Worm (Caenorhabditis elegans) whole organism, mixed stage, embryonic: ENCODE data around the gene unc-53.

Experiments
- blmp-1 ChIP-seq: fragments of 150-350 bp; optimal IDR thresholded peaks from 2 replicates; lab custom pipeline; 2014; ENCODE audit warnings: missing biosample characterization, missing genetic modification characterization
- elt-3 ChIP-seq: fragments of 150-350 bp; optimal IDR thresholded peaks from 2 replicates; lab custom pipeline; 2014; ENCODE audit warnings: missing biosample characterization, missing genetic modification characterization
- sem-2 ChIP-seq: fragments of 200-800 bp; sonication (Bioruptor generic); optimal IDR thresholded peaks from 2 replicates; lab custom pipeline; 2018; ENCODE audit warnings: mild to moderate bottlenecking, missing genetic modification characterization, missing compliant biosample characterization
- ztf-11 ChIP-seq: fragments of 150-350 bp; optimal IDR thresholded peaks from 2 replicates; lab custom pipeline; 2014; ENCODE audit warnings: missing biosample characterization, missing genetic modification characterization

DNA sequence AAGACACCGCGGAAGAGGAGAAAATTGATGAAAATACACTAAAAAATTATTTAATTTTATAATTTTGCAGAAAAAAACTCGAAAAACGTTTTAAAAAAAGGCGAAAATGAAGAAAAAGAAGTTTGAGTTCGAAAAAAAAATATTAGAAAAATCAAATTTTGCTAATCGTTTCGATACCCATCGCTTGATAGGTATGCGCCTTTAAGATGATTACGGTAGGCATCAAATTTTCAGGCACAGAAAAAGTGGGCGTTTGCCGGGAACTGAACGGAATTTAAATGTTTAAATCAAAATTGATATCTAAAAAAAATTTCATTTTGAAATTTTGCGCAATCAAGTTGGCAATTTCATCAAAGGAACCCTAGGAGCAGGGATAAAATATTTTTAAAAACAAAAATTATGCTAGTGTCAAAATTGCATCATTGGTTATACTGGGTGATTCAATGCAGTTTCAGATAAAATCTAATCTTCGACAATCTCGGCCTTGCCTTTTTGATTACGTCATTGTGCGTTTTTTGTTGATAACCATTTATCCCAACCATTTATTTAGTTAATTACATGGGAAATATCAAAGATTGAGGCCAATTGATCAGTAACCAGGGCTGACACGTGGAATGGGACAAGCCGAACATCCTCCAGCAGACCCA is 45.6 kb downstream of the unc-53 start:
- TF ChIP-seq elt-3 (no peak), sem-2 (GFP tag; lab: Kevin White, UChicago) (no peak), blmp-1 (no peak), ztf-11 (tag; lab: Kevin White, UChicago) (no peak)
